Worm (Caenorhabditis elegans) whole organism, young adult: Measurements from ENCODE around the gene str-231.

ENCODE experiments used
- Y95B8A.8 ChIP-seq: fragments of 200-800 bp; sonication (Bioruptor generic); IDR thresholded peaks from 2 replicates; pipeline ENCODE4 v1.3.6; 2022; ENCODE audit warnings: missing genetic modification reagents, missing genetic modification characterization, missing compliant biosample characterization
- cebp-2 ChIP-seq: fragments of 200-800 bp; sonication (Bioruptor generic); IDR thresholded peaks from 2 replicates; pipeline ENCODE4 v1.3.6; 2022; ENCODE audit warnings: missing genetic modification characterization, missing compliant biosample characterization
- zfh-2 ChIP-seq: fragments of 200-800 bp; sonication (Bioruptor generic); conservative IDR thresholded peaks from 2 replicates; pipeline ENCODE4 v1.3.6; 2022; ENCODE audit warnings: missing genetic modification reagents, missing genetic modification characterization, missing compliant biosample characterization

ce11 chrV:16033491-16033890, 26.1 kb upstream of the str-231 start:
- TF ChIP-seq zfh-2 (GFP tag; lab: Robert Waterston, UW) (0 out of 2 replicates have a peak, but pooled peaks have one; percentile 39), Y95B8A.8 (GFP tag; lab: Robert Waterston, UW) (no peak), cebp-2 (GFP tag; lab: Robert Waterston, UW) (no peak)
